Worm (Caenorhabditis elegans): ENCODE measurements around the gene wdr-5.1.

wdr-5.1 gene

DNA sequence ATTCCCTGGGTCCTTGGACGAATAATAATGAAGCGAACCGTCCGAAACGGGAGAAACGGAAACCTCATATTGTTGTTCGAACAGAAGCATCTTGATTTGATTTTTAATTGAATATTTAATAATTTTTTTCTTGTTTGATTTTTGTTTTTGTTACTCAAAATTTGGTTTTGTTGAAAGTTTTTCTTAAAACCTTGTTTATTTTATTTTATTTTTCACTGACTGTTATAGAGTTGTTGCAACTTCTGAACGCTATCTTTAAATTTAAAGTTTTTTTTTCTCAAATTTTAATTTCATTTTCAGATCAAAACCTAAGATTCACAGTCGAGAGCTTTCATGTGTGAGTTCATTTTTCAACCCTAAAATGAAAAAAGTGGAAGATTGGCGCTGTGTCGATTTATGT lies 3.9 kb downstream of the wdr-5.1 start, which contains the start of gene alkb-8:
alkb-8 (plus strand) TSS at position 301 of the 400 bp plus-strand sequence.
- no peak for TF ChIP-seq nhr-237 (tag; optimal IDR thresholded peaks at IDR 0.05)

DNA sequence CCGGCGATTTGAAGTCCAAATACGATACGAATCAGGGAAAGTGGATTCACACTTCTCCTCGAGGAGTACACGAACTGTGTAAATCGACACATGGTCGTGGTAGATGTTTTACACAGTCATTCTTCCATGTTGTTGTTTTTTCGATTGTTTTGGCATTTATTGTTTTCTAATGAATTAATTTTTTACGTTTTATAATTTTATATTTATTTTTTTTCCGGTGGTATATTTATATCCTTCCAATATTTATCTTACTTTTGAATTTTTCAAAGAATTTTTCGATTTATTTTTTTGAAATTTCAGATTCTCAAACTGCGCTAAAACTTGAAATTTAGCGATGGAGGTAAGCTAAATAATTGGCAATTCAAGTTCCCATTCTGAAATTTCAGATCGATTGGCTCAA lies 8.1 kb downstream of the wdr-5.1 start, which contains the start of gene nrde-1:
nrde-1 (plus strand) TSS at position 301 of the 400 bp plus-strand sequence.
- TF ChIP-seq lsy-12 (tag; optimal IDR thresholded peaks at IDR 0.05) (no peak), sea-2 (GFP tag; optimal IDR thresholded peaks at IDR 0.05) (no peak), lin-15B (tag; optimal IDR thresholded peaks at IDR 0.05) (no peak), ceh-9 (tag; optimal IDR thresholded peaks at IDR 0.05) (no peak), tbx-2 (tag; optimal IDR thresholded peaks at IDR 0.05) (no peak), unc-39 (tag; optimal IDR thresholded peaks at IDR 0.05) (no peak), daf-12 (tag; optimal IDR thresholded peaks at IDR 0.05) (no peak), nhr-23 (tag; optimal IDR thresholded peaks at IDR 0.05) (no peak), fkh-10 (GFP tag; optimal IDR thresholded peaks at IDR 0.05) (no peak), ama-1 (optimal IDR thresholded peaks at IDR 0.05) (no peak), elt-1 (tag; optimal IDR thresholded peaks at IDR 0.05) (no peak), nhr-77 (tag; optimal IDR thresholded peaks at IDR 0.05) (no peak), egl-5 (tag; optimal IDR thresholded peaks at IDR 0.05) (no peak), pha-4 (tag; optimal IDR thresholded peaks at IDR 0.05) (no peak), elt-2 (tag; optimal IDR thresholded peaks at IDR 0.05) (no peak), nhr-11 (tag; optimal IDR thresholded peaks at IDR 0.05) (no peak), zag-1 (tag; optimal IDR thresholded peaks at IDR 0.05) (no peak), egl-27 (tag; optimal IDR thresholded peaks at IDR 0.05) (no peak)

DNA sequence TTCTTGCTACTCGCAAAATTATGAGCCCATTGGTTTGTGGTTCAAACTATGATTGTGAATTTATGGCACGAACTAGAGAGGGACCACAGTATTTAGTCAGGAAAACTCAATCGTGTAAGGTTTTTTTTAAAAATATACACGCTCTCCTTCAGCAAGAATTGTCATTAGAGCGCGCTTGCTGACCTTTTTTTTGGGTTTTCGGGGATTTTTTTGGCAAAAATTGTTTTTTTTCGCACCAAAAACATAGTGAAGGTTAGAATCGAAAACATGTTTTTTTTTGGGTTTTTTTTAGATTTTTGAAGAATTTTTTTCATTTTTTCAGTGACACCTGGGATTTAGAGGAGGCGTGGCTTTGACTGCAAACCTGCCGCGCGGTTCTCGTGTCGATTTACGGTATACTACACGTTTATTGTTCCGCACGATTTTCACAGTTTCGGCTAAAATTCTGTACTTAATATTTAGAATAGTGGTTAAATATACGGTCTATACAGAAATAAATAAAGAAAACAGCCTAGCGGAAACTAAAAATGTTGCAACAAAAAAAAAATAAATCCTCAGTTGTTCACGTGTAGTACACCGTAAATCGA lies 11.1 kb downstream of the wdr-5.1 start:
- TF ChIP-seq R02D3.7 (tag; optimal IDR thresholded peaks at IDR 0.05): peak; percentile 62
- no peak for TF ChIP-seq ztf-11 (tag; optimal IDR thresholded peaks at IDR 0.05)
- TF ChIP-seq hmg-11 (tag; optimal IDR thresholded peaks at IDR 0.05): peak; percentile 9

DNA sequence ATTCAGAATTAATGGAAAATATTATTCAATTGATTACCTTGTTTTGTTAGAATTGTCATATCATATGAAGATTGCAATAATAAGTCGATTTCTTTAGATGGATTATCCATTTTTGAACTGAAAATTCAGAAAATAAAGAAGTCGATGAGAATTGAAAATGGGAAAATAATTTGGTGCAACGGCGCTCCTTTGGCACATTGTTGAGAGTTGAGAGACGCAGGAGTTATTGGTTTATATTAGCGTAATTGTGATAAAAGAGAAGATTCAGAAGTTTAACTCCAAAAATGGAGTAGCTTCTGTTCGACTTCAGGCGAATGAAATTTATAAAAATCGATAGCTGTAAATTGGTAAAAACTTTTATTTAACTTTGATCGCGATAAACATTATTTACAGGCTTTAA lies 14.5 kb downstream of the wdr-5.1 start, which contains the start of gene C14B1.8:
C14B1.8 (minus strand) TSS at position 117 of the 400 bp plus-strand sequence.
- TF ChIP-seq nhr-28 (tag; optimal IDR thresholded peaks at IDR 0.05) (no peak), nhr-43 (tag; optimal IDR thresholded peaks at IDR 0.05; ENCODE audit: poor library complexity, severe bottlenecking) (no peak), fos-1 (tag; optimal IDR thresholded peaks at IDR 0.05) (no peak), ZK546.5 (tag; optimal IDR thresholded peaks at IDR 0.05) (no peak), unc-39 (tag; optimal IDR thresholded peaks at IDR 0.05) (no peak), jun-1 (tag; optimal IDR thresholded peaks at IDR 0.05) (no peak), lsy-12 (tag; optimal IDR thresholded peaks at IDR 0.05) (no peak), lin-15B (tag; optimal IDR thresholded peaks at IDR 0.05) (peak; percentile 51)

DNA sequence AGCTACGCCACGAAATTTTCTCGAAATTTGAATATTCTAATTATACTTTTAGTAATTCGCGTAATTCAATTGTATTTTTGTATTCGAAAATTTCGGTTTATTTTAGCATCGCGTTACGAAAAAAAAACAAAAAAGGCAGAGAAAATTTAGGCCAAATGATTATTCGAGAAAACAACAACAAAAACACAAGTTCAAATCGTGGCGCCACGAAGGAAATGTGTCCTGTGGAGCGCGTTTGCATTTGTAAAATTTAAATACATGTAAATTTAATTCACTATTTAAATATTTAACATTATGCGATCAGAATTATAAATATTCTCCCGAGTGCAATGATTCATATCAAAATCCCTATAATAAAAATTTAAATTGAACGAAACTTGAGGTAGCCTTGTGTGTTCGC lies 18.6 kb downstream of the wdr-5.1 start:
- TF ChIP-seq unc-39 (tag; optimal IDR thresholded peaks at IDR 0.05) (no peak), fkh-10 (GFP tag; optimal IDR thresholded peaks at IDR 0.05) (no peak), egl-5 (tag; optimal IDR thresholded peaks at IDR 0.05) (no peak), ztf-4 (tag; optimal IDR thresholded peaks at IDR 0.05) (no peak), nhr-237 (tag; optimal IDR thresholded peaks at IDR 0.05) (no peak), nhr-11 (tag; optimal IDR thresholded peaks at IDR 0.05) (no peak), nfya-1 (tag; optimal IDR thresholded peaks at IDR 0.05; ENCODE audit: insufficient read depth) (no peak), unc-62 (GFP tag; optimal IDR thresholded peaks at IDR 0.05) (no peak), elt-3 (tag; optimal IDR thresholded peaks at IDR 0.05) (no peak), ceh-82 (tag; optimal IDR thresholded peaks at IDR 0.05) (no peak), skn-1 (tag; optimal IDR thresholded peaks at IDR 0.05) (no peak), hmg-11 (tag; optimal IDR thresholded peaks at IDR 0.05) (no peak), egl-27 (tag; optimal IDR thresholded peaks at IDR 0.05) (no peak), ceh-9 (tag; optimal IDR thresholded peaks at IDR 0.05) (no peak), eor-1 (tag; optimal IDR thresholded peaks at IDR 0.05) (no peak), mdl-1 (tag; optimal IDR thresholded peaks at IDR 0.05) (no peak), mml-1 (tag; optimal IDR thresholded peaks at IDR 0.05) (no peak), nhr-25 (tag; optimal IDR thresholded peaks at IDR 0.05) (no peak), pqm-1 (tag; optimal IDR thresholded peaks at IDR 0.05) (no peak), nhr-77 (tag; optimal IDR thresholded peaks at IDR 0.05) (no peak)

Measured in whole organism, L3 larva.